Worm (Caenorhabditis elegans): Measurements from ENCODE around the gene srh-172.
"Not testable (repeated sequence)": the region's sequence is repeated elsewhere in the genome, so short reads cannot be mapped to it uniquely, and the experiment has no call there.

- not testable (repeated sequence) for TF ChIP-seq dao-5, him-1 (tag; optimal IDR thresholded peaks at IDR 0.05)
These were observed 9.9 kb upstream of the srh-172 start, which contains the start of gene tmed-4 for ce11 chrV:19948993-19949392.

Data from whole organism, L4/young adult.